Fruit fly (Drosophila melanogaster): ENCODE measurements around the gene eya.

dm6 chr2L:6500648-6501325, 46.0 kb downstream of the eya start:
- TF ChIP-seq ttk (optimal IDR thresholded peaks at IDR 0.05) (no peak), psq (optimal IDR thresholded peaks at IDR 0.05) (no peak)
